Fruit fly (Drosophila melanogaster) Kc167 (cell line): ENCODE measurements around the gene Exd2.

ENCODE experiments used
- Sin3A ChIP-seq: fragments of >200 bp; optimal IDR thresholded peaks from 2 replicates; lab custom pipeline; 2018; ENCODE audit warnings: missing external identifiers
- h ChIP-seq: fragments of >200 bp; optimal IDR thresholded peaks from 3 replicates; lab custom pipeline; 2018; ENCODE audit warnings: missing external identifiers

DNA sequence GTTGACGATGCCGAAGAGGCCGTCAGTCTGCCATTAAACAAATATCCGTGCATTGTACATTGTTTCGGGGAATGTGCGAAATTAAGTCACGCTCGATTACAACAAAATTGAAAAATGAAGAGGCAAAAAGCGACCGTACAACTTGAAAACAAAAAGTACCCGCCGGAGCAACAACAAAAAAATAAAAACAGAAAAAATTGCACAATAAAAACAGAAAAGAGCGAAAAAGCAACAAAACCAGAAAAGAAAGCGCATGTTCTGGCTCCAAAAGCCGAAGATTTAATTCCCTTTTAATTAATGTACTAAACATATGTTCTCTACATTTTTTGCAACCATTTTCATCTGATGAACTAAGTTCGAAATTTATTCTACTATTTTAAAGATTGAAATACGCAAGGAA is 21.0 kb upstream of the Exd2 start:
- no peak for TF ChIP-seq h (lab: Kevin White, UChicago)
- TF ChIP-seq Sin3A (lab: Kevin White, UChicago): no peak
